Fruit fly (Drosophila melanogaster): Measurements from ENCODE around the gene Ost48.

The Ost48 gene

dm6 chrX:9155715-9156387, 2.5 kb downstream of the Ost48 start (continued):
- TF ChIP-seq CG8478 (optimal IDR thresholded peaks at IDR 0.05) (peak; percentile 65), sqz (GFP tag; optimal IDR thresholded peaks at IDR 0.05) (peak; percentile 59), D (optimal IDR thresholded peaks at IDR 0.05) (no peak), D (GFP tag; optimal IDR thresholded peaks at IDR 0.05) (peak; percentile 4), tll (GFP tag; optimal IDR thresholded peaks at IDR 0.05) (peak in 1 of 2 experiments; percentile 24), Dp (GFP tag; optimal IDR thresholded peaks at IDR 0.05) (peak; percentile 34), Med (GFP tag) (peak; percentile 73), CG15479 (GFP tag; optimal IDR thresholded peaks at IDR 0.05) (peak; percentile 46), CG1832 (GFP tag; optimal IDR thresholded peaks at IDR 0.05) (peak; percentile 78), ac (GFP tag; optimal IDR thresholded peaks at IDR 0.05) (peak; percentile 23), Chrac-16 (GFP tag; optimal IDR thresholded peaks at IDR 0.05) (no peak), p53 (GFP tag; optimal IDR thresholded peaks at IDR 0.05) (peak; percentile 29), CG10321 (GFP tag; IDR thresholded peaks at IDR 0.05) (peak; percentile 94), exex (tag; optimal IDR thresholded peaks at IDR 0.05) (peak; percentile 5), Sox102F (GFP tag; optimal IDR thresholded peaks at IDR 0.05) (no peak), zen (tag; optimal IDR thresholded peaks at IDR 0.05) (peak; percentile 15), luna (GFP tag; optimal IDR thresholded peaks at IDR 0.05) (no peak), abd-A (tag; optimal IDR thresholded peaks at IDR 0.05) (peak; percentile 88), CG8924 (tag; optimal IDR thresholded peaks at IDR 0.05) (peak; percentile 66), B-H1 (GFP tag; IDR thresholded peaks at IDR 0.05) (no peak), shn (GFP tag; optimal IDR thresholded peaks at IDR 0.05) (no peak), HLHmδ (GFP tag; optimal IDR thresholded peaks at IDR 0.05) (peak; percentile 26), ewg (GFP tag; optimal IDR thresholded peaks at IDR 0.05) (peak; percentile 71), CG13624 (GFP tag; optimal IDR thresholded peaks at IDR 0.05) (peak; percentile 93), vvl (GFP tag; IDR thresholded peaks at IDR 0.05) (peak; percentile 56; the same call in 1 of the 2 replicates), Drgx (GFP tag; IDR thresholded peaks at IDR 0.05) (peak; percentile 31; the same call in 1 of the 2 replicates), Deaf1 (tag; optimal IDR thresholded peaks at IDR 0.05) (peak; percentile 81), sens (GFP tag) (peak; percentile 48), CG7357 (GFP tag; IDR thresholded peaks at IDR 0.05) (no peak), lbe (GFP tag; optimal IDR thresholded peaks at IDR 0.05) (no peak), Nf-YC (tag; optimal IDR thresholded peaks at IDR 0.05) (peak; percentile 45), PHDP (tag; optimal IDR thresholded peaks at IDR 0.05) (no peak), Ets65A (GFP tag) (peak; percentile 4), CG12104 (GFP tag; optimal IDR thresholded peaks at IDR 0.05) (peak; percentile 15), amos (GFP tag; IDR thresholded peaks at IDR 0.05; ENCODE audit: partially characterized antibody) (0 out of 2 replicates have a peak, but pooled peaks have one; percentile 15), ci (GFP tag; IDR thresholded peaks at IDR 0.05) (0 out of 3 replicates have a peak, but pooled peaks have one; percentile 21), CG9727 (GFP tag; optimal IDR thresholded peaks at IDR 0.05) (peak; percentile 1), chinmo (GFP tag; IDR thresholded peaks at IDR 0.05; ENCODE audit: partially characterized antibody) (peak; percentile 86; the same call in 3 of the 4 replicates), Pdp1 (GFP tag; optimal IDR thresholded peaks at IDR 0.05) (peak in 1 of 2 experiments; percentile 96), CG4707 (GFP tag; optimal IDR thresholded peaks at IDR 0.05) (no peak)

DNA sequence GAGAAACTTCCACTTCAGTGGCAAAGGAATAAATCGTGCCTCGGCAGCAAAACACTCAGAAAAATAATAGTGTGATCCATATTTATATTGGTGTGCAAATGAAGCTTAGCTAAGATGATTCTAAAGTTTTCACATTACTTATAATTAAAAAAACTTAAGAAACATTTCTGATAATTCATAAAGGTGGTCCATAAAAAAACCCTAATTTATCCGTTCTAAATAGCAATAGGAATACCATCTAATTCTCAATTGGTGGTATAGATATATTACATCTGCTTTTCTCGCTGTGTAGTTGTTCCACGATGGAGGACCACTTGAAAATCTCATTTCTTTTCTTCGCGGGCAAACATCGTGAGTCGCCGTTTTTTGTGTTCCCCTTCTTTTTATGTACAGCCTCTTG, 3.2 kb downstream of the Ost48 start:
- TF ChIP-seq CG2202 (tag; optimal IDR thresholded peaks at IDR 0.05): no peak
- TF ChIP-seq stc (GFP tag; IDR thresholded peaks at IDR 0.05): peak; percentile 19; the same call in 1 of the 2 replicates
- TF ChIP-seq CG17328 (GFP tag; IDR thresholded peaks at IDR 0.05): 0 out of 2 replicates have a peak, but pooled peaks have one; percentile 16
- TF ChIP-seq CG17361 (GFP tag; IDR thresholded peaks at IDR 0.05): peak; percentile 64; the same call in 2 of the 3 replicates
- 0 out of 2 replicates have a peak, but pooled peaks have one; percentile 13 for TF ChIP-seq seq (GFP tag; IDR thresholded peaks at IDR 0.05)
- TF ChIP-seq ac (GFP tag; optimal IDR thresholded peaks at IDR 0.05): no peak
- no peak for TF ChIP-seq Adf1 (GFP tag; IDR thresholded peaks at IDR 0.05)
- TF ChIP-seq Sry-δ (GFP tag; optimal IDR thresholded peaks at IDR 0.05): no peak
- peak; percentile 50 for TF ChIP-seq cwo (GFP tag; optimal IDR thresholded peaks at IDR 0.05)
- TF ChIP-seq CG13296 (GFP tag; optimal IDR thresholded peaks at IDR 0.05): peak; percentile 62
- peak; percentile 28 for TF ChIP-seq az2 (GFP tag; optimal IDR thresholded peaks at IDR 0.05)
- no peak for TF ChIP-seq Neu2 (GFP tag; optimal IDR thresholded peaks at IDR 0.05; ENCODE audit: borderline replicate concordance)
- no peak for TF ChIP-seq shn (GFP tag; optimal IDR thresholded peaks at IDR 0.05)
